Worm (Caenorhabditis elegans) whole organism, L4 larva: Measurements from ENCODE around the gene hlh-30.

Source experiments
- D1046.2 ChIP-seq: fragments of 200-800 bp; sonication (Bioruptor generic); IDR thresholded peaks from 2 replicates; pipeline ENCODE4 v1.3.6; 2022; ENCODE audit warnings: missing genetic modification characterization, missing compliant biosample characterization
- F26F4.8 ChIP-seq: fragments of 200-800 bp; sonication (Bioruptor generic); conservative IDR thresholded peaks from 2 replicates; pipeline ENCODE4 v1.3.6; 2022; ENCODE audit warnings: missing genetic modification characterization, missing compliant biosample characterization
- T26A8.4 ChIP-seq: fragments of 200-800 bp; sonication (Bioruptor generic); IDR thresholded peaks from 2 replicates; pipeline ENCODE4 v1.3.6; 2022; ENCODE audit warnings: missing genetic modification characterization, missing compliant biosample characterization
- Y48G9A.11 ChIP-seq: fragments of 200-800 bp; sonication (Bioruptor generic); IDR thresholded peaks from 2 replicates; pipeline ENCODE4 v1.3.6; 2022; ENCODE audit warnings: missing genetic modification reagents, missing genetic modification characterization, missing compliant biosample characterization
- Y5F2A.4 ChIP-seq: fragments of 200-800 bp; sonication (Bioruptor generic); optimal IDR thresholded peaks from 2 replicates; lab custom pipeline; 2018; ENCODE audit warnings: mild to moderate bottlenecking, missing genetic modification characterization, missing compliant biosample characterization
- ZK546.5 ChIP-seq, 2 experiments: sonication (generic microtip); optimal IDR thresholded peaks; 2 replicates each; lab custom pipeline; 2017; ENCODE audit warnings: missing biosample characterization in 2 of 2, missing genetic modification characterization in 2 of 2
- arid-1 ChIP-seq: fragments of 200-800 bp; sonication (Bioruptor generic); conservative IDR thresholded peaks from 2 replicates; pipeline ENCODE4 v1.3.6; 2022; ENCODE audit warnings: missing genetic modification reagents, missing genetic modification characterization, missing compliant biosample characterization
- attf-4 ChIP-seq: sonication (generic microtip); optimal IDR thresholded peaks from 3 replicates; lab custom pipeline; 2017; ENCODE audit warnings: missing biosample characterization, missing genetic modification characterization
- ceh-62 ChIP-seq: sonication (generic microtip); optimal IDR thresholded peaks from 2 replicates; lab custom pipeline; 2017; ENCODE audit warnings: missing biosample characterization, missing genetic modification characterization
- ceh-82 ChIP-seq: sonication (generic microtip); optimal IDR thresholded peaks from 2 replicates; lab custom pipeline; 2017; ENCODE audit warnings: missing biosample characterization, missing genetic modification characterization
- cey-2 ChIP-seq: sonication (generic microtip); optimal IDR thresholded peaks from 3 replicates; lab custom pipeline; 2017; ENCODE audit warnings: missing genetic modification characterization, mild to moderate bottlenecking, missing compliant biosample characterization, antibody characterized with exemption, borderline replicate concordance; ENCODE audit not compliant: insufficient read depth
- ctbp-1 ChIP-seq: fragments of 200-800 bp; sonication (Bioruptor generic); IDR thresholded peaks from 2 replicates; pipeline ENCODE4 v1.3.6; 2022; ENCODE audit warnings: missing genetic modification reagents, missing genetic modification characterization, missing compliant biosample characterization
- daf-12 ChIP-seq: fragments of 150-350 bp; optimal IDR thresholded peaks from 2 replicates; lab custom pipeline; 2014; ENCODE audit warnings: missing biosample characterization, missing genetic modification reagents, missing genetic modification characterization
- daf-19 ChIP-seq: fragments of 200-800 bp; sonication (Bioruptor generic); conservative IDR thresholded peaks from 2 replicates; pipeline ENCODE4 v1.3.6; 2022; ENCODE audit warnings: missing genetic modification characterization, missing compliant biosample characterization
- dmd-6 ChIP-seq: fragments of 200-800 bp; sonication (Bioruptor generic); IDR thresholded peaks from 2 replicates; pipeline ENCODE4 v1.3.6; 2022; ENCODE audit warnings: missing genetic modification reagents, missing genetic modification characterization, missing compliant biosample characterization
- dpl-1 ChIP-seq: fragments of 150-350 bp; optimal IDR thresholded peaks from 2 replicates; lab custom pipeline; 2014; ENCODE audit warnings: missing biosample characterization, missing genetic modification reagents, missing genetic modification characterization
- duxl-1 ChIP-seq: sonication (generic microtip); optimal IDR thresholded peaks from 2 replicates; lab custom pipeline; 2016; ENCODE audit warnings: mild to moderate bottlenecking, missing genetic modification characterization, moderate library complexity, missing compliant biosample characterization; ENCODE audit not compliant: poor library complexity
- egl-27 ChIP-seq: sonication (generic microtip); optimal IDR thresholded peaks from 3 replicates; lab custom pipeline; 2017; ENCODE audit warnings: missing biosample characterization, missing genetic modification reagents, missing genetic modification characterization
- fkh-10 ChIP-seq: fragments of 150-350 bp; optimal IDR thresholded peaks from 2 replicates; lab custom pipeline; 2014; ENCODE audit warnings: missing biosample characterization, missing genetic modification reagents, missing genetic modification characterization
- gei-8 ChIP-seq: fragments of 200-800 bp; sonication (Bioruptor generic); optimal IDR thresholded peaks from 2 replicates; lab custom pipeline; 2018; ENCODE audit warnings: mild to moderate bottlenecking, missing genetic modification characterization, missing compliant biosample characterization
- hif-1 ChIP-seq, 2 experiments: sonication (generic microtip); optimal IDR thresholded peaks; 2 replicates each; lab custom pipeline; 2016 to 2017; ENCODE audit warnings: missing compliant biosample characterization in 2 of 2, missing genetic modification characterization in 2 of 2, missing genetic modification reagents in 2 of 2, missing genotype in 2 of 2, mild to moderate bottlenecking in 1 of 2
- hlh-30 ChIP-seq: sonication (generic microtip); optimal IDR thresholded peaks from 2 replicates; lab custom pipeline; 2017; ENCODE audit warnings: antibody characterized with exemption, mild to moderate bottlenecking, missing genetic modification characterization, missing compliant biosample characterization; ENCODE audit not compliant: insufficient read depth
- hmg-1.1 ChIP-seq: fragments of 200-800 bp; sonication (Bioruptor generic); IDR thresholded peaks from 2 replicates; pipeline ENCODE4 v1.3.6; 2022; ENCODE audit warnings: missing genetic modification reagents, missing genetic modification characterization, missing compliant biosample characterization
- lim-7 ChIP-seq: fragments of 200-800 bp; sonication (Bioruptor generic); IDR thresholded peaks from 2 replicates; pipeline ENCODE4 v1.3.6; 2022; ENCODE audit warnings: missing genetic modification characterization, missing compliant biosample characterization
- lin-13 ChIP-seq: fragments of 150-350 bp; optimal IDR thresholded peaks from 2 replicates; lab custom pipeline; 2014; ENCODE audit warnings: missing biosample characterization, missing genetic modification reagents, missing genetic modification characterization
- lin-38 ChIP-seq: fragments of 200-800 bp; sonication (Bioruptor generic); IDR thresholded peaks from 2 replicates; pipeline ENCODE4 v1.3.6; 2022; ENCODE audit warnings: missing genetic modification reagents, missing genetic modification characterization, missing compliant biosample characterization
- lin-39 ChIP-seq: fragments of 150-350 bp; optimal IDR thresholded peaks from 2 replicates; lab custom pipeline; 2014; ENCODE audit warnings: missing biosample characterization, missing genetic modification reagents, missing genetic modification characterization
- madf-5 ChIP-seq, 2 experiments: fragments of 200-800 bp; sonication (Bioruptor generic); IDR thresholded peaks; 2 replicates each; pipeline ENCODE4 v1.3.6; 2022; ENCODE audit warnings: missing compliant biosample characterization in 2 of 2, missing genetic modification characterization in 2 of 2
- madf-9 ChIP-seq: fragments of 200-800 bp; sonication (Bioruptor generic); conservative IDR thresholded peaks from 2 replicates; pipeline ENCODE4 v1.3.6; 2022; ENCODE audit warnings: missing genetic modification reagents, missing genetic modification characterization, missing compliant biosample characterization
- mdl-1 ChIP-seq, 2 experiments: fragments of 150-350 bp in 1 of 2; sonication (generic microtip) in 1 of 2; optimal IDR thresholded peaks; 2 replicates each; lab custom pipeline; 2014 to 2017; ENCODE audit warnings: missing biosample characterization in 2 of 2, missing genetic modification characterization in 2 of 2
- mep-1 ChIP-seq: fragments of 150-350 bp; sonication (generic microtip); optimal IDR thresholded peaks from 3 replicates; lab custom pipeline; 2014; ENCODE audit warnings: missing biosample characterization, missing genetic modification characterization
- mes-2 ChIP-seq: sonication (generic microtip); optimal IDR thresholded peaks from 2 replicates; lab custom pipeline; 2016; ENCODE audit warnings: missing genotype, mild to moderate bottlenecking, missing genetic modification characterization, missing compliant biosample characterization; ENCODE audit not compliant: poor library complexity, severe bottlenecking
- mxl-2 ChIP-seq: fragments of 200-800 bp; sonication (Bioruptor generic); conservative IDR thresholded peaks from 2 replicates; pipeline ENCODE4 v1.3.6; 2022; ENCODE audit warnings: missing genetic modification reagents, missing genetic modification characterization, missing compliant biosample characterization
- nhr-102 ChIP-seq: sonication (generic microtip); optimal IDR thresholded peaks from 2 replicates; lab custom pipeline; 2016; ENCODE audit warnings: mild to moderate bottlenecking, missing genetic modification characterization, moderate library complexity, missing compliant biosample characterization
- nhr-11 ChIP-seq: fragments of 150-350 bp; optimal IDR thresholded peaks from 2 replicates; lab custom pipeline; 2014; ENCODE audit warnings: missing biosample characterization, missing genetic modification characterization
- nhr-25 ChIP-seq: sonication (generic microtip); optimal IDR thresholded peaks from 2 replicates; lab custom pipeline; 2017; ENCODE audit warnings: missing genetic modification characterization, mild to moderate bottlenecking, missing compliant biosample characterization, antibody characterized with exemption, moderate library complexity, borderline replicate concordance; ENCODE audit not compliant: insufficient read depth
- nhr-28 ChIP-seq: fragments of 150-350 bp; optimal IDR thresholded peaks from 2 replicates; lab custom pipeline; 2014; ENCODE audit warnings: missing biosample characterization, missing genetic modification characterization
- nhr-6 ChIP-seq: fragments of 150-350 bp; optimal IDR thresholded peaks from 2 replicates; lab custom pipeline; 2014; ENCODE audit warnings: missing biosample characterization, missing genetic modification characterization
- nhr-76 ChIP-seq: fragments of 150-350 bp; optimal IDR thresholded peaks from 2 replicates; lab custom pipeline; 2014; ENCODE audit warnings: missing biosample characterization, missing genetic modification characterization
- set-16 ChIP-seq: fragments of 200-800 bp; sonication (Bioruptor generic); IDR thresholded peaks from 2 replicates; pipeline ENCODE4 v1.3.6; 2022; ENCODE audit warnings: missing genetic modification reagents, missing genetic modification characterization, missing compliant biosample characterization
- skn-1 ChIP-seq: fragments of 150-350 bp; optimal IDR thresholded peaks from 2 replicates; lab custom pipeline; 2014; ENCODE audit warnings: missing biosample characterization, missing genetic modification characterization
- snpc-1.2 ChIP-seq: fragments of 200-800 bp; sonication (Bioruptor generic); IDR thresholded peaks from 2 replicates; pipeline ENCODE4 v1.3.6; 2022; ENCODE audit warnings: missing genetic modification reagents, missing genetic modification characterization, missing compliant biosample characterization
- snpc-4 ChIP-seq: fragments of 150-350 bp; optimal IDR thresholded peaks from 2 replicates; lab custom pipeline; 2014; ENCODE audit warnings: missing biosample characterization, missing genetic modification characterization
- spr-1 ChIP-seq: sonication (generic microtip); optimal IDR thresholded peaks from 2 replicates; lab custom pipeline; 2016; ENCODE audit warnings: mild to moderate bottlenecking, missing genetic modification characterization, missing compliant biosample characterization
- unc-130 ChIP-seq: sonication (generic microtip); optimal IDR thresholded peaks from 2 replicates; lab custom pipeline; 2016; ENCODE audit warnings: missing genetic modification reagents, missing genetic modification characterization, missing compliant biosample characterization
- zip-11 ChIP-seq: fragments of 200-800 bp; sonication (Bioruptor generic); IDR thresholded peaks from 2 replicates; pipeline ENCODE4 v1.3.6; 2022; ENCODE audit warnings: missing genetic modification characterization, missing compliant biosample characterization
- zip-2 ChIP-seq: fragments of 150-350 bp; optimal IDR thresholded peaks from 2 replicates; lab custom pipeline; 2014; ENCODE audit warnings: missing biosample characterization, missing genetic modification characterization
- ztf-7 ChIP-seq: fragments of 150-350 bp; optimal IDR thresholded peaks from 2 replicates; lab custom pipeline; 2014; ENCODE audit warnings: missing biosample characterization, missing genetic modification characterization

hlh-30 gene

ce11 chrIV:4047628-4048027 is 12.9 kb upstream of the hlh-30 start (continued):
- TF ChIP-seq lin-13 (GFP tag; lab: Kevin White, UChicago) (no peak), spr-1 (tag; lab: Kevin White, UChicago) (no peak), D1046.2 (GFP tag; lab: Robert Waterston, UW) (peak; percentile 76; the same call in 1 of the 2 replicates), ceh-82 (tag; lab: Kevin White, UChicago) (no peak), nhr-11 (tag; lab: Kevin White, UChicago) (no peak), lin-39 (tag; lab: Kevin White, UChicago) (no peak), Y5F2A.4 (GFP tag; lab: Kevin White, UChicago) (no peak), T26A8.4 (GFP tag; lab: Robert Waterston, UW) (no peak), Y48G9A.11 (GFP tag; lab: Robert Waterston, UW) (peak; percentile 65), lin-38 (GFP tag; lab: Robert Waterston, UW) (peak; percentile 56), ceh-62 (tag; lab: Kevin White, UChicago) (no peak), unc-130 (GFP tag; lab: Kevin White, UChicago) (no peak), gei-8 (GFP tag; lab: Kevin White, UChicago) (no peak), cey-2 (tag; lab: Kevin White, UChicago) (no peak), attf-4 (tag; lab: Kevin White, UChicago) (no peak), snpc-1.2 (peak; percentile 68)

- TF ChIP-seq zip-11 (GFP tag; lab: Robert Waterston, UW) (no peak), mep-1 (tag; lab: Kevin White, UChicago) (no peak), lim-7 (GFP tag; lab: Robert Waterston, UW) (no peak), nhr-6 (tag; lab: Kevin White, UChicago) (peak; percentile 5), hmg-1.1 (0 out of 2 replicates have a peak, but pooled peaks have one; percentile 21), mes-2 (tag; lab: Kevin White, UChicago) (peak; percentile 96), spr-1 (tag; lab: Kevin White, UChicago) (no peak), ctbp-1 (no peak), D1046.2 (GFP tag; lab: Robert Waterston, UW) (no peak), mdl-1 (tag; optimal IDR thresholded peaks at IDR 0.05; lab: Kevin White, UChicago) (no peak), egl-27 (tag; lab: Kevin White, UChicago) (no peak), lin-38 (GFP tag; lab: Robert Waterston, UW) (peak; percentile 45), ceh-82 (tag; lab: Kevin White, UChicago) (no peak), daf-12 (tag; lab: Kevin White, UChicago) (no peak), skn-1 (tag; lab: Kevin White, UChicago) (no peak), arid-1 (no peak), zip-2 (tag; lab: Kevin White, UChicago) (no peak), daf-19 (no peak), gei-8 (GFP tag; lab: Kevin White, UChicago) (no peak), fkh-10 (GFP tag; lab: Kevin White, UChicago) (no peak), dmd-6 (GFP tag; lab: Robert Waterston, UW) (no peak), nhr-28 (tag; lab: Kevin White, UChicago) (no peak), ztf-7 (no peak), F26F4.8 (GFP tag; lab: Robert Waterston, UW) (no peak), madf-5 (GFP tag; IDR thresholded peaks at IDR 0.05; lab: Robert Waterston, UW) (no peak), duxl-1 (tag; lab: Kevin White, UChicago) (peak; percentile 21), ZK546.5 (tag; optimal IDR thresholded peaks at IDR 0.05; lab: Kevin White, UChicago) (no peak), hlh-30 (no peak), lin-13 (GFP tag; lab: Kevin White, UChicago) (no peak), mxl-2 (GFP tag; lab: Robert Waterston, UW) (no peak), nhr-25 (tag; lab: Kevin White, UChicago) (no peak), nhr-102 (no peak), snpc-4 (tag; lab: Kevin White, UChicago) (no peak), nhr-76 (tag; lab: Kevin White, UChicago) (no peak), hif-1 (tag; optimal IDR thresholded peaks at IDR 0.05; lab: Kevin White, UChicago) (peak in 1 of 2 experiments; percentile 70), madf-9 (GFP tag; lab: Robert Waterston, UW) (no peak), cey-2 (tag; lab: Kevin White, UChicago) (no peak), unc-130 (GFP tag; lab: Kevin White, UChicago) (peak; percentile 79), set-16 (GFP tag; lab: Robert Waterston, UW) (no peak), dpl-1 (GFP tag; lab: Kevin White, UChicago) (peak; percentile 91)
Observed at ce11 chrIV:4042274-4042673, 7.5 kb upstream of the hlh-30 start, which contains the start of gene cdc-73. cdc-73 (plus strand) TSS chrIV:4042575.
